Fruit fly (Drosophila melanogaster) whole organism, pupa: ENCODE measurements around the gene ATPsynC.

Experiments
- CG8159 ChIP-seq: fragments of 200-800 bp; sonication (Bioruptor generic); optimal IDR thresholded peaks from 3 replicates; lab custom pipeline; 2018; ENCODE audit warnings: missing biosample characterization, mild to moderate bottlenecking, missing genetic modification characterization, moderate library complexity
- CG9948 ChIP-seq: fragments of 200-800 bp; sonication (Bioruptor generic); optimal IDR thresholded peaks from 2 replicates; lab custom pipeline; 2018; ENCODE audit warnings: missing biosample characterization, mild to moderate bottlenecking, missing genetic modification characterization, moderate library complexity
- D1 ChIP-seq: fragments of 200-800 bp; sonication (Bioruptor generic); optimal IDR thresholded peaks from 2 replicates; lab custom pipeline; 2018; ENCODE audit warnings: missing biosample characterization, mild to moderate bottlenecking, missing genetic modification characterization, moderate library complexity
- EcR ChIP-seq: fragments of 200-800 bp; sonication (Bioruptor generic); optimal IDR thresholded peaks from 3 replicates; lab custom pipeline; 2019; ENCODE audit warnings: missing biosample characterization, missing genetic modification characterization, mild to moderate bottlenecking, moderate library complexity, missing genetic modification reagents
- gl ChIP-seq: fragments of 200-800 bp; sonication (Bioruptor generic); optimal IDR thresholded peaks from 2 replicates; lab custom pipeline; 2018; ENCODE audit warnings: missing biosample characterization, mild to moderate bottlenecking, missing genetic modification characterization

DNA sequence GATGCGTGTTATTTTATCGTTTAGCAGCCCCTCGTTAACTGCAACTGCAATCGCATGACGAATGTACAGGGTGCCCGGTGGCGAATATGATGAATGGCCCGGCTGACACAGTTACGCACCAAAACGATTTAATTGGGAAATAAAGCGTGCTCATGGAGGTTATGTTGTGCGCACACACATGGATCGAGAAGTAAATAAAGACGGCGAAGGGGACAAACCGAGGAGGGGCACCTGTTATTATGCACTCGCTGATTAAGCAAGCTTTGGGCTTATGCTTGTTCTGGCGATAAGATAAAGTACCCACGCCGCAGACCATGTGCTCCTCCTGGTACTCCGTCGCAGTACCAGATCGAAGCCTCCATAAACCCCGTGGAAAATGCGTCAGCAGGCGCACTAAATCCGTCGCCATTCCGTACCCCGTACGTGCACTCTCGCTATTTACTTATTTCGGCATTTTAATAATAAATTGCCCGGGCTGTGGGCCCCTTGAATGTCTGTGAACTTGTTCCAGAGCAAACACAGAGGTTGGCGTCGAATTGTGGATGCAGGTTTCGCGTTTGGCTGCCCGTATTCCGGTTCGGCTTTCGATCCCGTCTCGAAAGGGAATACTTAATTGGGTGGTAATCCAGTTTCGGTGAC, 5.7 kb upstream of the ATPsynC start:
- TF ChIP-seq CG8159 (tag; lab: Kevin White, UChicago) (no peak), gl (tag; lab: Kevin White, UChicago) (no peak), EcR (GFP tag; lab: Kevin White, UChicago) (no peak), CG9948 (no peak), D1 (tag; lab: Kevin White, UChicago) (no peak)
